Worm (Caenorhabditis elegans): Measurements from ENCODE around the gene dpy-4.

DNA sequence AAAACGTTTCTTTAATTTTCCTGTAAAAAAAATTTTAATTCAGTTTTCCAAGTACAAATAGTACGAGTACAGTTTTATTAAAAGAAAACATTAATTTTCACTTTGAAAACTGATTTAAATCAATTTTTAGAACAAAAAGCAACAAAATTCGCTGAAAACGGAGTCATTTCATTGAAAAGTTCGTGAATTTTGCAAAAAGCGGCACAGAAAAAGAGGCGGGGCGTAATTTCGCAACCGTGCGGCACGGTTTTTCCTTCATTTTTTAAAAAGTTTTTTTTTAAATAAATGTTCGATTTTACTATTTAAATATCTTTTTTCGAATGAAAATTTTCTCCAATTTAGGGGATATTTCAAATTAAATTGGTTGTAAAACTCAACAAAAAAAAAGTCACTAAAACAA, 24.6 kb upstream of the dpy-4 start:
- TF ChIP-seq elt-3 (tag; optimal IDR thresholded peaks at IDR 0.05) = no peak
- no peak for TF ChIP-seq snpc-4 (tag; optimal IDR thresholded peaks at IDR 0.05)
- TF ChIP-seq fos-1 (tag; optimal IDR thresholded peaks at IDR 0.05) = no peak
- TF ChIP-seq unc-39 (tag; optimal IDR thresholded peaks at IDR 0.05) = no peak

All from whole organism, L2 larva.